Worm (Caenorhabditis elegans) whole organism, L4/young adult: ENCODE data around the gene sri-20.

Source experiments
- W03F9.2 ChIP-seq: fragments of 150-350 bp; optimal IDR thresholded peaks from 2 replicates; lab custom pipeline; 2014; ENCODE audit warnings: missing biosample characterization, missing genetic modification characterization
- him-1 ChIP-seq: sonication (generic microtip); optimal IDR thresholded peaks from 2 replicates; lab custom pipeline; 2016; ENCODE audit warnings: missing genotype, missing genetic modification reagents, missing genetic modification characterization, missing compliant biosample characterization

- no peak for TF ChIP-seq him-1 (tag; lab: Kevin White, UChicago)
- no peak for TF ChIP-seq W03F9.2
Measured at ce11 chrV:10395173-10395766, 26.9 kb downstream of the sri-20 start, which contains the start of the genes col-151 and ugt-1.
